Fruit fly (Drosophila melanogaster) whole organism, embryonic: ENCODE results near the gene CG32537.

ENCODE experiments used
- Ada2b ChIP-seq: fragments of 200-800 bp; sonication (Bioruptor generic); IDR thresholded peaks from 2 replicates; pipeline ENCODE4 v1.3.6; 2022; ENCODE audit warnings: missing biosample characterization, missing genetic modification characterization
- Aef1 ChIP-seq: fragments of 200-800 bp; sonication (Bioruptor generic); IDR thresholded peaks from 3 replicates; pipeline ENCODE4 v1.3.6; 2022; ENCODE audit warnings: missing biosample characterization, missing genetic modification characterization
- B-H2 ChIP-seq: fragments of 200-800 bp; sonication (Bioruptor generic); optimal IDR thresholded peaks from 2 replicates; lab custom pipeline; 2018; ENCODE audit warnings: missing biosample characterization, mild to moderate bottlenecking, missing genetic modification characterization
- CG10543 ChIP-seq: fragments of 200-800 bp; sonication (Bioruptor generic); optimal IDR thresholded peaks from 3 replicates; lab custom pipeline; 2017; ENCODE audit warnings: missing biosample characterization, mild to moderate bottlenecking, missing genetic modification characterization, moderate library complexity
- CG11504 ChIP-seq: fragments of 200-800 bp; sonication (Bioruptor generic); optimal IDR thresholded peaks from 3 replicates; lab custom pipeline; 2019; ENCODE audit warnings: missing biosample characterization, mild to moderate bottlenecking, missing genetic modification characterization, moderate library complexity
- CG11723 ChIP-seq: fragments of 200-800 bp; sonication (Bioruptor generic); optimal IDR thresholded peaks from 2 replicates; lab custom pipeline; 2017; ENCODE audit warnings: missing biosample characterization, mild to moderate bottlenecking, missing genetic modification characterization
- CG12219 ChIP-seq: fragments of 200-800 bp; sonication (Bioruptor generic); optimal IDR thresholded peaks from 3 replicates; lab custom pipeline; 2018; ENCODE audit warnings: missing biosample characterization, mild to moderate bottlenecking, missing genetic modification characterization
- CG12942 ChIP-seq: fragments of 200-800 bp; sonication (Bioruptor generic); optimal IDR thresholded peaks from 3 replicates; lab custom pipeline; 2016; ENCODE audit warnings: missing biosample characterization, missing genetic modification characterization
- CG14710 ChIP-seq: fragments of 200-800 bp; sonication (Bioruptor generic); optimal IDR thresholded peaks from 3 replicates; lab custom pipeline; 2019; ENCODE audit warnings: missing biosample characterization, mild to moderate bottlenecking, missing genetic modification characterization, moderate library complexity
- CG15011 ChIP-seq: fragments of 200-800 bp; sonication (Bioruptor generic); optimal IDR thresholded peaks from 3 replicates; lab custom pipeline; 2018; ENCODE audit warnings: missing biosample characterization, mild to moderate bottlenecking, missing genetic modification characterization
- CG15479 ChIP-seq: fragments of 200-800 bp; sonication (Bioruptor generic); optimal IDR thresholded peaks from 3 replicates; lab custom pipeline; 2019; ENCODE audit warnings: missing biosample characterization, mild to moderate bottlenecking, missing genetic modification characterization, moderate library complexity
- CG18476 ChIP-seq: fragments of 200-800 bp; sonication (Bioruptor generic); optimal IDR thresholded peaks from 2 replicates; lab custom pipeline; 2016; ENCODE audit warnings: missing biosample characterization, mild to moderate bottlenecking, missing genetic modification characterization
- CG3995 ChIP-seq: fragments of 200-800 bp; sonication (Bioruptor generic); optimal IDR thresholded peaks from 3 replicates; lab custom pipeline; 2016; ENCODE audit warnings: missing biosample characterization, missing genetic modification characterization
- CG4328 ChIP-seq: fragments of 200-800 bp; sonication (Bioruptor generic); optimal IDR thresholded peaks from 3 replicates; lab custom pipeline; 2017; ENCODE audit warnings: missing biosample characterization, missing genetic modification reagents, missing genetic modification characterization
- CG5180 ChIP-seq: fragments of 200-800 bp; sonication (Bioruptor generic); optimal IDR thresholded peaks from 3 replicates; lab custom pipeline; 2017; ENCODE audit warnings: missing biosample characterization, missing genetic modification characterization, mild to moderate bottlenecking, moderate library complexity, missing genetic modification reagents
- CG6175 ChIP-seq: fragments of 200-800 bp; sonication (Bioruptor generic); IDR thresholded peaks from 3 replicates; pipeline ENCODE4 v1.3.6; 2022; ENCODE audit warnings: missing biosample characterization, missing genetic modification characterization
- CG6813 ChIP-seq: fragments of 200-800 bp; sonication (Bioruptor generic); optimal IDR thresholded peaks from 2 replicates; lab custom pipeline; 2017; ENCODE audit warnings: missing biosample characterization, missing genetic modification characterization, mild to moderate bottlenecking, moderate library complexity, missing genetic modification reagents
- CG8944 ChIP-seq: fragments of 200-800 bp; sonication (Bioruptor generic); optimal IDR thresholded peaks from 3 replicates; lab custom pipeline; 2016; ENCODE audit warnings: missing biosample characterization, missing genetic modification characterization
- CG9215 ChIP-seq: fragments of 200-800 bp; sonication (Bioruptor generic); IDR thresholded peaks from 2 replicates; pipeline ENCODE4 v1.3.6; 2022; ENCODE audit warnings: missing biosample characterization, missing genetic modification characterization
- CG9876 ChIP-seq: fragments of 200-800 bp; sonication (Bioruptor generic); optimal IDR thresholded peaks from 2 replicates; lab custom pipeline; 2016; ENCODE audit warnings: missing biosample characterization, missing genetic modification characterization
- CHES-1-like ChIP-seq: fragments of 200-800 bp; sonication (Bioruptor generic); optimal IDR thresholded peaks from 2 replicates; lab custom pipeline; 2016; ENCODE audit warnings: missing biosample characterization, missing genetic modification characterization
- Fer3 ChIP-seq: fragments of 200-800 bp; sonication (Bioruptor generic); optimal IDR thresholded peaks from 2 replicates; lab custom pipeline; 2018; ENCODE audit warnings: missing biosample characterization, mild to moderate bottlenecking, missing genetic modification characterization, moderate library complexity
- GATAe ChIP-seq: fragments of 200-800 bp; sonication (Bioruptor generic); conservative IDR thresholded peaks from 2 replicates; pipeline ENCODE4 v1.3.6; 2022; ENCODE audit warnings: missing biosample characterization, missing genetic modification characterization
- Hr3 ChIP-seq: fragments of 200-800 bp; sonication (Bioruptor generic); optimal IDR thresholded peaks from 3 replicates; lab custom pipeline; 2016; ENCODE audit warnings: missing biosample characterization, missing genetic modification characterization
- Hr39 ChIP-seq: fragments of >200 bp; optimal IDR thresholded peaks from 2 replicates; lab custom pipeline; 2017
- Nf-YA ChIP-seq: fragments of 200-800 bp; sonication (Bioruptor generic); IDR thresholded peaks from 2 replicates; pipeline ENCODE4 v1.3.6; 2022; ENCODE audit warnings: missing biosample characterization, missing genetic modification characterization
- Nf-YC ChIP-seq: fragments of 200-800 bp; optimal IDR thresholded peaks from 3 replicates; lab custom pipeline; 2019; ENCODE audit warnings: missing biosample characterization, mild to moderate bottlenecking, missing genetic modification characterization, moderate library complexity
- Oaz ChIP-seq: fragments of 200-800 bp; sonication (Bioruptor generic); IDR thresholded peaks from 2 replicates; pipeline ENCODE4 v1.3.6; 2022; ENCODE audit warnings: missing biosample characterization, missing genetic modification characterization
- Oli ChIP-seq: fragments of 200-800 bp; sonication (Bioruptor generic); optimal IDR thresholded peaks from 2 replicates; lab custom pipeline; 2018; ENCODE audit warnings: missing biosample characterization, mild to moderate bottlenecking, missing genetic modification characterization, moderate library complexity
- Stat92E ChIP-seq, 3 experiments: fragments of >200 bp in 2 of 3; fragments of 200-800 bp in 1 of 3; sonication (Bioruptor generic) in 1 of 3; optimal IDR thresholded peaks; 2 replicates each; lab custom pipeline; 2017 to 2019; ENCODE audit warnings: missing biosample characterization in 3 of 3, missing genetic modification characterization in 3 of 3, mild to moderate bottlenecking in 1 of 3, moderate library complexity in 1 of 3
- Xrp1 ChIP-seq: fragments of 200-800 bp; sonication (Bioruptor generic); IDR thresholded peaks from 2 replicates; pipeline ENCODE4 v1.3.6; 2022; ENCODE audit warnings: missing biosample characterization, missing genetic modification characterization
- YL-1 ChIP-seq: fragments of 200-800 bp; sonication (Bioruptor generic); optimal IDR thresholded peaks from 3 replicates; lab custom pipeline; 2017; ENCODE audit warnings: missing biosample characterization, mild to moderate bottlenecking, missing genetic modification characterization
- bsh ChIP-seq, 2 experiments: fragments of 200-800 bp; sonication (Bioruptor generic); optimal IDR thresholded peaks; 2 replicates each; lab custom pipeline; 2017 to 2018; ENCODE audit warnings: mild to moderate bottlenecking in 2 of 2, missing biosample characterization in 2 of 2, missing genetic modification characterization in 2 of 2, moderate library complexity in 1 of 2
- btn ChIP-seq: fragments of 200-800 bp; sonication (Bioruptor generic); optimal IDR thresholded peaks from 2 replicates; lab custom pipeline; 2016; ENCODE audit warnings: missing biosample characterization, missing genetic modification characterization
- crp ChIP-seq, 2 experiments: fragments of 200-800 bp; sonication (Bioruptor generic); optimal IDR thresholded peaks; 2 replicates in 1 of 2; 3 replicates in 1 of 2; lab custom pipeline; 2017; ENCODE audit warnings: missing biosample characterization in 2 of 2, missing genetic modification characterization in 2 of 2, mild to moderate bottlenecking in 1 of 2, moderate library complexity in 1 of 2
- dmrt11E ChIP-seq: fragments of 200-800 bp; sonication (Bioruptor generic); optimal IDR thresholded peaks from 3 replicates; lab custom pipeline; 2018; ENCODE audit warnings: missing biosample characterization, mild to moderate bottlenecking, missing genetic modification characterization, moderate library complexity
- emc ChIP-seq: fragments of 200-800 bp; sonication (Bioruptor generic); optimal IDR thresholded peaks from 2 replicates; lab custom pipeline; 2016; ENCODE audit warnings: missing biosample characterization, missing genetic modification characterization
- fd96Cb ChIP-seq: fragments of 200-800 bp; sonication (Bioruptor generic); optimal IDR thresholded peaks from 2 replicates; lab custom pipeline; 2018; ENCODE audit warnings: missing biosample characterization, mild to moderate bottlenecking, missing genetic modification characterization, moderate library complexity
- ftz-f1 ChIP-seq: fragments of 200-800 bp; sonication (Bioruptor generic); optimal IDR thresholded peaks from 2 replicates; lab custom pipeline; 2016; ENCODE audit warnings: missing biosample characterization, missing genetic modification characterization
- lilli ChIP-seq: fragments of 200-800 bp; sonication (Bioruptor generic); optimal IDR thresholded peaks from 3 replicates; lab custom pipeline; 2016; ENCODE audit warnings: missing biosample characterization, missing genetic modification characterization
- mam ChIP-seq: fragments of 200-800 bp; sonication (Bioruptor generic); optimal IDR thresholded peaks from 3 replicates; lab custom pipeline; 2016; ENCODE audit warnings: missing biosample characterization, missing genetic modification characterization
- scrt ChIP-seq: fragments of 200-800 bp; sonication (Bioruptor generic); optimal IDR thresholded peaks from 2 replicates; lab custom pipeline; 2018; ENCODE audit warnings: missing biosample characterization, mild to moderate bottlenecking, missing genetic modification characterization, moderate library complexity
- seq ChIP-seq: fragments of 200-800 bp; sonication (Bioruptor generic); IDR thresholded peaks from 2 replicates; pipeline ENCODE4 v1.3.6; 2022; ENCODE audit warnings: missing biosample characterization, missing genetic modification characterization
- slbo ChIP-seq: fragments of 200-800 bp; sonication (Bioruptor generic); IDR thresholded peaks from 2 replicates; pipeline ENCODE4 v1.3.6; 2022; ENCODE audit warnings: missing biosample characterization, missing genetic modification characterization
- so ChIP-seq: fragments of 200-800 bp; sonication (Bioruptor generic); IDR thresholded peaks from 3 replicates; pipeline ENCODE4 v1.3.6; 2022; ENCODE audit warnings: missing biosample characterization, missing genetic modification characterization
- tap ChIP-seq: fragments of 200-800 bp; optimal IDR thresholded peaks from 3 replicates; lab custom pipeline; 2019; ENCODE audit warnings: missing biosample characterization, mild to moderate bottlenecking, missing genetic modification characterization, moderate library complexity
- tup ChIP-seq: fragments of 200-800 bp; sonication (Bioruptor generic); optimal IDR thresholded peaks from 2 replicates; lab custom pipeline; 2016; ENCODE audit warnings: missing biosample characterization, mild to moderate bottlenecking, missing genetic modification characterization, moderate library complexity
- unpg ChIP-seq: fragments of 200-800 bp; sonication (Bioruptor generic); optimal IDR thresholded peaks from 3 replicates; lab custom pipeline; 2018; ENCODE audit warnings: missing biosample characterization, mild to moderate bottlenecking, missing genetic modification characterization, moderate library complexity

The CG32537 gene

DNA sequence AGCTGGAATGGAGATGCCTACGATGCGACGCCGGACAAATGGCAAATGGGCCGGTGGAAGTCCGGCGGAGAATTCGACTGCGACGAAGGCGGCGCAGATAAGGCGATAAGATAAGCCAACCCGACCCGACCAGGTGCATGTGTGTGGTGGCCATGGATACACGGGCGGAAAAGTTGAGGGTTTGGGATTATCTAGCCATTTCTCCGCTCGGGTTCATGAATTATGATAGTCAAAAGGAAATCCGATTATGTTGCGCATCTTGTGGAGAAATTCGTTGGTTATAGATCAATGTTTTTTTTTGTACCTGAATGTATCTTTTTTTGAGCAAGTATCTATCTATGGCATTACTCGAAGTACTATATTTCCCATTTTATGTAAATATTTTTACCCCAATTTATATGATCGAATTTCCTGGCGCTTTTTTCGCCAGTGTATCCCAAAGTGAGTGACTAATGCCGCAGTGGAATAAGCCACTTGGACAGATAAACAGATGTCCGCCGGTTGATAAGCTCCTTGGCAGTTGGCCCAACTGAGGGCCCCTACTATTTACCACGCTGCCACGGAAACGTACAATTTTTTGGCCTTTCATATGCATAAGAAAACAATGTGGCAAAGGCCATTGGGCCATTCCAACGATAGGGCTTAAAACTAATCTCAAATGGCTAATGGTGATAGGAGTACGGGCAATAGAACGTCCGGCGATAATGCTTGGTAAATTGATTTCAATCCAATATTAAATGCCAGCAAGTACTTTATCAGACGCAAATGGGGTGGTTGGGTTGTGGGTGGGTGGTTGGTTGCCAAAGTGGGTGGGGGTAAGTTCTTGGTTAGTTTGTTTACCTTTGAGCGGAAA, 28.9 kb downstream of the CG32537 start, which contains the start of gene CG7992 (continued):
- no peak for TF ChIP-seq CG4328 (GFP tag; lab: Kevin White, UChicago)
- peak; percentile 16 for TF ChIP-seq CG6813 (GFP tag; lab: Kevin White, UChicago)
- TF ChIP-seq Aef1 (GFP tag; lab: Robert Waterston, UW), result peak; percentile 48; the same call in 2 of the 3 replicates
- TF ChIP-seq crp (GFP tag; optimal IDR thresholded peaks at IDR 0.05; lab: Kevin White, UChicago), result peak in 1 of 2 experiments; percentile 9
- no peak for TF ChIP-seq YL-1
- TF ChIP-seq CG6175, result no peak
- peak; percentile 15 for TF ChIP-seq emc (GFP tag; lab: Kevin White, UChicago)
- peak; percentile 62 for TF ChIP-seq Hr3
- peak; percentile 69 for TF ChIP-seq CG11504
- TF ChIP-seq CG5180 (GFP tag; lab: Kevin White, UChicago), result peak; percentile 51
- TF ChIP-seq CG15011 (GFP tag; lab: Kevin White, UChicago), result peak; percentile 43
- TF ChIP-seq CG9215 (GFP tag; lab: Robert Waterston, UW), result peak; percentile 49
- TF ChIP-seq CHES-1-like, result peak; percentile 74
- peak; percentile 48 for TF ChIP-seq unpg (GFP tag; lab: Kevin White, UChicago)
- TF ChIP-seq scrt (GFP tag; lab: Kevin White, UChicago), result peak; percentile 49
- TF ChIP-seq CG18476 (GFP tag; lab: Kevin White, UChicago), result peak; percentile 31
- peak; percentile 45 for TF ChIP-seq fd96Cb (tag; lab: Kevin White, UChicago)
- TF ChIP-seq CG12219 (GFP tag; lab: Kevin White, UChicago), result peak; percentile 27
- peak; percentile 40 for TF ChIP-seq CG8944 (GFP tag; lab: Kevin White, UChicago)
- TF ChIP-seq seq (GFP tag; lab: Robert Waterston, UW), result no peak; the same call in 1 of the 2 replicates
- no peak for TF ChIP-seq Stat92E (GFP tag; optimal IDR thresholded peaks at IDR 0.05; lab: Kevin White, UChicago)
- peak; percentile 63 for TF ChIP-seq slbo (GFP tag; lab: Robert Waterston, UW)
- peak; percentile 10 for TF ChIP-seq tap
- TF ChIP-seq btn (GFP tag; lab: Kevin White, UChicago), result peak; percentile 19
- TF ChIP-seq CG3995 (GFP tag; lab: Kevin White, UChicago), result peak; percentile 4
- peak; percentile 72 for TF ChIP-seq Oli
- peak; percentile 40 for TF ChIP-seq CG15479 (GFP tag; lab: Kevin White, UChicago)
- no peak for TF ChIP-seq dmrt11E (tag; lab: Kevin White, UChicago)
- TF ChIP-seq Fer3 (tag; lab: Kevin White, UChicago), result peak; percentile 52
- no peak for TF ChIP-seq Hr39 (lab: Kevin White, UChicago)
- TF ChIP-seq CG12942 (GFP tag; lab: Kevin White, UChicago), result peak; percentile 28
- peak; percentile 73 for TF ChIP-seq mam (GFP tag; lab: Kevin White, UChicago)
- peak; percentile 62 for TF ChIP-seq Ada2b
- TF ChIP-seq Nf-YC (tag; lab: Kevin White, UChicago), result peak; percentile 9
- TF ChIP-seq bsh (GFP tag; optimal IDR thresholded peaks at IDR 0.05; lab: Kevin White, UChicago), result peak in 1 of 2 experiments; percentile 39
- TF ChIP-seq B-H2, result peak; percentile 16
- peak; percentile 77 for TF ChIP-seq lilli
- peak; percentile 31 for TF ChIP-seq CG10543
- TF ChIP-seq GATAe (GFP tag; lab: Robert Waterston, UW), result peak; percentile 51
- no peak for TF ChIP-seq Nf-YA
- TF ChIP-seq Xrp1 (GFP tag; lab: Robert Waterston, UW), result peak; percentile 24; the same call in 1 of the 2 replicates
- peak; percentile 10 for TF ChIP-seq CG9876 (GFP tag; lab: Kevin White, UChicago)
- peak; percentile 52; the same call in 1 of the 3 replicates for TF ChIP-seq so (GFP tag; lab: Robert Waterston, UW)
- TF ChIP-seq CG11723 (GFP tag; lab: Kevin White, UChicago), result peak; percentile 2
- TF ChIP-seq ftz-f1, result peak; percentile 6
- TF ChIP-seq CG14710 (tag; lab: Kevin White, UChicago), result peak; percentile 1
- TF ChIP-seq Oaz, result 0 out of 2 replicates have a peak, but pooled peaks have one; percentile 21
- peak; percentile 19 for TF ChIP-seq tup (GFP tag; lab: Kevin White, UChicago)
